Fruit fly (Drosophila melanogaster): ENCODE data around the gene CG7536.

The CG7536 gene

DNA sequence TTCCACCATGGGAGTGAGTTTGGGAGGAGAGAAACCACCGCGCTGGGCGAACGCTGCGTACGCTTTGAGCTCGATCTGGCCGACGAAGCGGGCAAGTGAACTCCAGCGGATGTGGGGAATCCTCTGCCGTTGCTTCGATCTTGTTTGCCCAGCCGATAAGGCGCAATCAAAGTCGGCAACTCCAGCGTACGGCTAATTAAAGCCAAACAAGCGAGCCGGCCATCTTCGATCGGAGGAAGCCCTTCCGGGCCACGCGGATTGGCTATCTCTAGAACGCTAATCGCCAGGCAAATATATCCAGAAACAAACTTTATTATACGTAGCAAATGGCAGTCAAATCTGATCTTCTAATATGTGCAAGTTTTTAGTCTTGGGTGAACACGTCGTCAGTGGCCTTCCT, at the start of gene CG7536:
CG7536 (minus strand) TSS at position 101 of the 400 bp plus-strand sequence.
- TF ChIP-seq rn (GFP tag; IDR thresholded peaks at IDR 0.05) (no peak), CG34367 (tag; optimal IDR thresholded peaks at IDR 0.05) (no peak), Pif1A (GFP tag; optimal IDR thresholded peaks at IDR 0.05) (no peak), CG9948 (tag; optimal IDR thresholded peaks at IDR 0.05) (no peak), CG10348 (GFP tag; IDR thresholded peaks at IDR 0.05) (no peak), CG8301 (tag; optimal IDR thresholded peaks at IDR 0.05) (no peak), Ets98B (GFP tag; IDR thresholded peaks at IDR 0.05) (no peak), Snoo (tag; optimal IDR thresholded peaks at IDR 0.05) (no peak), gl (tag; optimal IDR thresholded peaks at IDR 0.05) (no peak)

DNA sequence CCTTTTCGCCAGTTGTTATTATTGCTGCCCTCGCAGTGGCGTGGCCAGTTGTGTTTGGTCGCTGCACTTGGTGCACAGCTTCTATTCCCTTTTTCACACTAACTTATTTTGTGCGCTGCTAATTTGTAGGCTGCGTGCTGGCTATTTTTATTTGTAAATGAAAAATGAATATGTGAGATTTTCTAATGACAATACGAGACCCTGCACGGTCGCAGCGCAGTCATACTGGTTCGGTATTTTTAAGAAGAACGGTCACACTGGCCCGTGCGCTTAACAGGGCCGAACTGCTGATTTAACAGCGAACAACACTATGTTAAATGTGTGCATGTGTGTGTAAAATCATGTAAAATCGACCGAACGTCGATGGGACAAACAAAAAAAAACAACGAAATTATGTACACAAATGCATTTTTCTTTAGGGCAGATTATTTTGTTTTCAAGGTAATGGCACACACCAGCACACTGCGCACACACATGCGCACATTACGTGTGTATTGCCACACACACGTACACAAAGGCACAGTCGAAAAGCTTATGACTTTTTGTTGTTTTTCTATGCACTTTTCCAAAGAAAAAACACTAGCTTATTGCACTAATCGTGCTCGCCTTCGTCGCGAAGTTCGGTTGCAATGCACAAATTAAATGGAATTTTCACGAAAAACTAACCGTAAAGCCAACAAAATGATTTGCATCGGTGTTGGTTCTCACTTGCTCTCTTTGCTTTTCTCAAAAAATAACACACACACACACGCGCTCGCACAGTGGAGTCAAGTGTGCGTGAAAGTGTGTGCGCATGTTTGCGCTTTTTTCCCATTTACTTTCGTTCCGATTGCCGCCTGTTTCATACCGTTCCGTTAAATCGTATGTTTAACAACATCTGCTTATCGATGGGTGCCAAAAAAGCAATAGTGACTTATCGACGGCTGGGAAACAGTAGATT, 48.8 kb upstream of the CG7536 start, which contains the start of gene ari-1:
ari-1 (minus strand) TSS at position 875 of the 940 bp plus-strand sequence.
- TF ChIP-seq CG10348 (GFP tag; IDR thresholded peaks at IDR 0.05) (no peak), CG4496 (GFP tag; IDR thresholded peaks at IDR 0.05) (peak; percentile 31; the same call in 1 of the 3 replicates), CG8301 (tag; optimal IDR thresholded peaks at IDR 0.05) (no peak), CG14655 (GFP tag; optimal IDR thresholded peaks at IDR 0.05) (peak; percentile 29)

DNA sequence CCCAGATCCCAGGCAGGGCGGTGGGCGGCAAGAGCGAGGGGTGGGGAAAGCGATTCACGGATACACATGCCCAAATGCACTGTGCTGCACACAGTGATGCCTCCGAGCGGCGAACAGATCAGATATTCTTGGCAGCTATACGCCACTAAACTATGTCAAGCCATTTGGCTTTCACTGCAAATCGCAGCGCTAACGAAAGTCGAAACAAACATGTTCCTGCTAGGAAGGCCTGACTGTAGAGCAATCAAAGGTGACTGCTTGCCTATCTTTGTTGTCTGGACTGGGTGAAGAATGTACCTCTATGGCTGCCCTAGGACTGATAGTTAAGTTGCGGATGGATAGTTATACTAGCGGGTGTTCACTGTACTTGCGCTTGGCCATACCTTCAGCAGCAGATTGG, 47.7 kb upstream of the CG7536 start:
- TF ChIP-seq CG15710 (tag; optimal IDR thresholded peaks at IDR 0.05) (no peak), EcR (GFP tag; optimal IDR thresholded peaks at IDR 0.05) (no peak), CG13204 (GFP tag; optimal IDR thresholded peaks at IDR 0.05) (no peak), CG8301 (tag; optimal IDR thresholded peaks at IDR 0.05) (peak; percentile 33), Ets98B (GFP tag; IDR thresholded peaks at IDR 0.05) (peak; percentile 48; the same call in 1 of the 2 replicates), Pif1A (GFP tag; optimal IDR thresholded peaks at IDR 0.05) (no peak), Snoo (tag; optimal IDR thresholded peaks at IDR 0.05) (no peak), CG17806 (tag; optimal IDR thresholded peaks at IDR 0.05) (no peak), CG10348 (GFP tag; IDR thresholded peaks at IDR 0.05) (no peak), rn (GFP tag; IDR thresholded peaks at IDR 0.05) (no peak), CG34367 (tag; optimal IDR thresholded peaks at IDR 0.05) (no peak), CG32121 (GFP tag; IDR thresholded peaks at IDR 0.05) (peak; percentile 74), CG8159 (tag; optimal IDR thresholded peaks at IDR 0.05) (peak; percentile 33)

DNA sequence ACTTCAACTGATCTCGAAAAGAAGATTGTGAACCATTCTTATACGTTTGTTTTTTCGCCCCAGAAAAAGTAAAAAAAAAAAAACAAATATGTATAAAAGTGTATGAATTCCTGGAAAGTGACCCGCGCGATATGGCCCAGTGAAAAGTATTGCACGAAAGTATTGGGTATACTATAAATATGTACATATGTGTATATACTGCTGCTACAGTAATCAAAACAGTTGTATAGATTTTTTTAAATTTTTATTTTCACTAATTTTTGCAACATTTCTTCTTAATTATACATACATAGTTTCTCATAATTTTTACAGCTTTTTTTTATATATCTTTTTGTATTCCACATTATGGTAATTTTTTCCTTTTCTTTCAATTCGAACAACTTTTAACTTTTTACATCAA, 41.8 kb upstream of the CG7536 start, which contains the start of gene CG43133:
CG43133 (minus strand) TSS at position 11 of the 400 bp plus-strand sequence.
- no peak for TF ChIP-seq Ets98B (GFP tag; IDR thresholded peaks at IDR 0.05)
- TF ChIP-seq CG8159 (tag; optimal IDR thresholded peaks at IDR 0.05): no peak
- TF ChIP-seq CG9948 (tag; optimal IDR thresholded peaks at IDR 0.05): no peak
- TF ChIP-seq gl (tag; optimal IDR thresholded peaks at IDR 0.05): no peak
- TF ChIP-seq CG14655 (GFP tag; optimal IDR thresholded peaks at IDR 0.05): no peak
- no peak for TF ChIP-seq Snoo (tag; optimal IDR thresholded peaks at IDR 0.05)
- TF ChIP-seq CG17806 (tag; optimal IDR thresholded peaks at IDR 0.05): no peak
- no peak for TF ChIP-seq CG34367 (tag; optimal IDR thresholded peaks at IDR 0.05)
- no peak for TF ChIP-seq CG13204 (GFP tag; optimal IDR thresholded peaks at IDR 0.05)
- TF ChIP-seq Pif1A (GFP tag; optimal IDR thresholded peaks at IDR 0.05): no peak
- no peak for TF ChIP-seq CG15710 (tag; optimal IDR thresholded peaks at IDR 0.05)
- TF ChIP-seq EcR (GFP tag; optimal IDR thresholded peaks at IDR 0.05): no peak
- no peak for TF ChIP-seq CG32121 (GFP tag; IDR thresholded peaks at IDR 0.05)
- no peak for TF ChIP-seq D1 (tag; optimal IDR thresholded peaks at IDR 0.05)
- TF ChIP-seq CG8301 (tag; optimal IDR thresholded peaks at IDR 0.05): no peak
- TF ChIP-seq CG4496 (GFP tag; IDR thresholded peaks at IDR 0.05): no peak
- no peak for TF ChIP-seq rn (GFP tag; IDR thresholded peaks at IDR 0.05)
- TF ChIP-seq CG10348 (GFP tag; IDR thresholded peaks at IDR 0.05): no peak

DNA sequence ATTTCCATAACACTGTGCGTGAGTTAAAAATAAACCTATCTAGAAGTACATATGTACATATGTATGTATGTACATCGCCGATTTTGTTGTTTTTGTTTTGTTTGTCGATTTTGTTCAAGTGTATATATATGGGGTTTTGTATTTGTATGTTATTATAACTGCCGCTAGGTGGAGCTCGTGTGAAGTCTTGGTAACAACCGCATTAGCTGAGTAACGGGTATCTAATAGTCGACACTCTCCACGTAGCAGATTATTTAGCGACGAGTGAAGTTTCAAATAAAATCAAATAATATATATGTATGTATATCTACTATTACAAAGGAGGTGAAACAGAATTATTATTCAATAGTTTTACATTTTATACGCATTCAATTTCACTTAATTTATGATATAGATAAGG, 41.0 kb upstream of the CG7536 start:
- TF ChIP-seq CG32121 (GFP tag; IDR thresholded peaks at IDR 0.05) (no peak), CG12605 (GFP tag; IDR thresholded peaks at IDR 0.05) (no peak), CG4496 (GFP tag; IDR thresholded peaks at IDR 0.05) (no peak), CG10348 (GFP tag; IDR thresholded peaks at IDR 0.05) (no peak), Snoo (tag; optimal IDR thresholded peaks at IDR 0.05) (no peak), Ets98B (GFP tag; IDR thresholded peaks at IDR 0.05) (no peak), fd96Ca (GFP tag; IDR thresholded peaks at IDR 0.05) (no peak)

DNA sequence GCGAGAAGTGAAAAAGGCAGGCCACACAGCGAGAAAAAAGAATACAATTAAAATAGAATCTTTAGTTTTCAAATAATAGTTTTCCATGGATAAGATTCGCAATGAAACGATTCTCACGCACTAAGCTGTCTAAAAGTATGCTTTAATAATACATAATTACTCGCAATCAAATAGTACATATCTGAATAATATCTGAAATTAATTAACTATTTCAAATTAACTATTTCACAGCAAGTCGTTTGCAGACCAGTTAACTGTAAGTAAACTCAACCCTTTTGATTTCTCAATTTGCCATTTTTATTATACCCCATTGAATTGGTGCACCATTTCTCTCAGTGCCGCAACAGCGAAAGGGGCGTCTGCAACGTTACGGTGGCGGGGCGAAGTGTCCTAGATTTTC, 37.2 kb upstream of the CG7536 start:
- TF ChIP-seq gl (tag; optimal IDR thresholded peaks at IDR 0.05): no peak
- TF ChIP-seq CG32121 (GFP tag; IDR thresholded peaks at IDR 0.05): no peak
- TF ChIP-seq EcR (GFP tag; optimal IDR thresholded peaks at IDR 0.05): no peak
- TF ChIP-seq CG10348 (GFP tag; IDR thresholded peaks at IDR 0.05): no peak
- no peak for TF ChIP-seq CG14655 (GFP tag; optimal IDR thresholded peaks at IDR 0.05)
- no peak for TF ChIP-seq CG8159 (tag; optimal IDR thresholded peaks at IDR 0.05)
- TF ChIP-seq CG4496 (GFP tag; IDR thresholded peaks at IDR 0.05): no peak
- no peak for TF ChIP-seq Pif1A (GFP tag; optimal IDR thresholded peaks at IDR 0.05)
- TF ChIP-seq CG9948 (tag; optimal IDR thresholded peaks at IDR 0.05): no peak
- TF ChIP-seq D1 (tag; optimal IDR thresholded peaks at IDR 0.05): no peak
- no peak for TF ChIP-seq CG17806 (tag; optimal IDR thresholded peaks at IDR 0.05)
- TF ChIP-seq Ets98B (GFP tag; IDR thresholded peaks at IDR 0.05): no peak
- no peak for TF ChIP-seq CG34367 (tag; optimal IDR thresholded peaks at IDR 0.05)
- no peak for TF ChIP-seq Snoo (tag; optimal IDR thresholded peaks at IDR 0.05)
- no peak for TF ChIP-seq Pif1B (GFP tag; optimal IDR thresholded peaks at IDR 0.05)
- TF ChIP-seq fd96Ca (GFP tag; IDR thresholded peaks at IDR 0.05): no peak
- TF ChIP-seq CG15710 (tag; optimal IDR thresholded peaks at IDR 0.05): no peak
- TF ChIP-seq CG8301 (tag; optimal IDR thresholded peaks at IDR 0.05): no peak
